Worm (Caenorhabditis elegans): Measurements from ENCODE around the gene sri-27.
"Not testable (repeated sequence)": the region's sequence is repeated elsewhere in the genome, so short reads cannot be mapped to it uniquely, and the experiment has no call there.

sri-27 gene

ce11 chrV:1725353-1725752 lies at the start of gene sri-27:
sri-27 (plus strand) TSS chrV:1725653.
- TF ChIP-seq klf-2 (GFP tag; conservative IDR thresholded peaks at IDR 0.05), result no peak
- no peak for TF ChIP-seq T22C8.4 (GFP tag; IDR thresholded peaks at IDR 0.05)
- TF ChIP-seq tab-1 (GFP tag; IDR thresholded peaks at IDR 0.05), result no peak
- TF ChIP-seq med-1 (GFP tag; optimal IDR thresholded peaks at IDR 0.05; ENCODE audit: insufficient read depth), result no peak
- no peak for TF ChIP-seq ref-1 (GFP tag; conservative IDR thresholded peaks at IDR 0.05)
- no peak for TF ChIP-seq ztf-29 (GFP tag; IDR thresholded peaks at IDR 0.05)
- no peak for TF ChIP-seq cog-1 (tag; optimal IDR thresholded peaks at IDR 0.05)
- no peak for TF ChIP-seq ztf-23 (GFP tag; IDR thresholded peaks at IDR 0.05)

ce11 chrV:1678228-1678627 lies 47.2 kb upstream of the sri-27 start, which contains the start of gene srw-98:
srw-98 (minus strand) TSS chrV:1678328.
- no peak for TF ChIP-seq cog-1 (tag; optimal IDR thresholded peaks at IDR 0.05)
- no peak for TF ChIP-seq ztf-29 (GFP tag; IDR thresholded peaks at IDR 0.05)
- TF ChIP-seq med-1 (GFP tag; optimal IDR thresholded peaks at IDR 0.05; ENCODE audit: insufficient read depth), result no peak
- TF ChIP-seq flt-1 (GFP tag; IDR thresholded peaks at IDR 0.05), result no peak
- no peak for TF ChIP-seq ref-1 (GFP tag; conservative IDR thresholded peaks at IDR 0.05)
- no peak for TF ChIP-seq tab-1 (GFP tag; IDR thresholded peaks at IDR 0.05)
- no peak for TF ChIP-seq klf-2 (GFP tag; conservative IDR thresholded peaks at IDR 0.05)
- TF ChIP-seq T22C8.4 (GFP tag; IDR thresholded peaks at IDR 0.05), result no peak
- no peak for TF ChIP-seq ztf-23 (GFP tag; IDR thresholded peaks at IDR 0.05)

- TF ChIP-seq tab-1 (GFP tag; IDR thresholded peaks at IDR 0.05) (no peak), ref-1 (GFP tag; conservative IDR thresholded peaks at IDR 0.05) (no peak), cog-1 (tag; optimal IDR thresholded peaks at IDR 0.05) (no peak), ztf-29 (GFP tag; IDR thresholded peaks at IDR 0.05) (no peak), ztf-23 (GFP tag; IDR thresholded peaks at IDR 0.05) (no peak), T22C8.4 (GFP tag; IDR thresholded peaks at IDR 0.05) (no peak), klf-2 (GFP tag; conservative IDR thresholded peaks at IDR 0.05) (no peak), med-1 (GFP tag; optimal IDR thresholded peaks at IDR 0.05; ENCODE audit: insufficient read depth) (no peak), flt-1 (GFP tag; IDR thresholded peaks at IDR 0.05) (no peak)
These were observed 44.7 kb upstream of the sri-27 start, which contains the start of gene srw-91 for ce11 chrV:1680770-1681169. srw-91 (minus strand) TSS chrV:1680870.

ce11 chrV:1682279-1682678 lies 43.2 kb upstream of the sri-27 start, which contains the start of gene srh-3:
srh-3 (plus strand) TSS chrV:1682579.
- TF ChIP-seq med-1 (GFP tag; optimal IDR thresholded peaks at IDR 0.05; ENCODE audit: insufficient read depth) (no peak), ref-1 (GFP tag; conservative IDR thresholded peaks at IDR 0.05) (no peak), ztf-29 (GFP tag; IDR thresholded peaks at IDR 0.05) (no peak), flt-1 (GFP tag; IDR thresholded peaks at IDR 0.05) (no peak), tab-1 (GFP tag; IDR thresholded peaks at IDR 0.05) (no peak), ztf-23 (GFP tag; IDR thresholded peaks at IDR 0.05) (no peak), T22C8.4 (GFP tag; IDR thresholded peaks at IDR 0.05) (no peak)

ce11 chrV:1685328-1685727 lies 40.1 kb upstream of the sri-27 start, which contains the start of gene srh-5:
srh-5 (plus strand) TSS chrV:1685628.
- no peak for TF ChIP-seq tab-1 (GFP tag; IDR thresholded peaks at IDR 0.05)
- TF ChIP-seq ref-1 (GFP tag; conservative IDR thresholded peaks at IDR 0.05), result no peak

ce11 chrV:1692494-1692893 lies 33.0 kb upstream of the sri-27 start, which contains the start of gene Y46H3C.5:
Y46H3C.5 (minus strand) TSS chrV:1692495.
- not testable (repeated sequence) for TF ChIP-seq med-1 (GFP tag; optimal IDR thresholded peaks at IDR 0.05; ENCODE audit: insufficient read depth); ztf-29 (GFP tag; IDR thresholded peaks at IDR 0.05); tab-1 (GFP tag; IDR thresholded peaks at IDR 0.05)

- not testable (repeated sequence) for TF ChIP-seq ztf-23 (GFP tag; IDR thresholded peaks at IDR 0.05); med-1 (GFP tag; optimal IDR thresholded peaks at IDR 0.05; ENCODE audit: insufficient read depth); flt-1 (GFP tag; IDR thresholded peaks at IDR 0.05)
These were observed 31.6 kb upstream of the sri-27 start, which contains the start of gene Y46H3C.7 for ce11 chrV:1693876-1694275. Y46H3C.7 (minus strand) TSS chrV:1694022.

- TF ChIP-seq ztf-29 (GFP tag; IDR thresholded peaks at IDR 0.05) (no peak), cog-1 (tag; optimal IDR thresholded peaks at IDR 0.05) (no peak), tab-1 (GFP tag; IDR thresholded peaks at IDR 0.05) (no peak), T22C8.4 (GFP tag; IDR thresholded peaks at IDR 0.05) (no peak), flt-1 (GFP tag; IDR thresholded peaks at IDR 0.05) (no peak), ref-1 (GFP tag; conservative IDR thresholded peaks at IDR 0.05) (no peak)
These were observed 27.1 kb upstream of the sri-27 start for ce11 chrV:1698400-1698799.

- TF ChIP-seq ztf-23 (GFP tag; IDR thresholded peaks at IDR 0.05), result no peak
- TF ChIP-seq tab-1 (GFP tag; IDR thresholded peaks at IDR 0.05), result peak; percentile 59; the same call in 1 of the 2 replicates
These were observed 26.1 kb upstream of the sri-27 start for ce11 chrV:1699228-1699795.

ce11 chrV:1701584-1702101 lies 23.8 kb upstream of the sri-27 start, which contains the start of gene srw-90:
srw-90 (plus strand) TSS chrV:1702051.
- TF ChIP-seq ref-1 (GFP tag; conservative IDR thresholded peaks at IDR 0.05) (no peak), med-1 (GFP tag; optimal IDR thresholded peaks at IDR 0.05; ENCODE audit: insufficient read depth) (no peak), tab-1 (GFP tag; IDR thresholded peaks at IDR 0.05) (no peak), klf-2 (GFP tag; conservative IDR thresholded peaks at IDR 0.05) (no peak), flt-1 (GFP tag; IDR thresholded peaks at IDR 0.05) (no peak), cog-1 (tag; optimal IDR thresholded peaks at IDR 0.05) (no peak), ztf-23 (GFP tag; IDR thresholded peaks at IDR 0.05) (no peak), ztf-29 (GFP tag; IDR thresholded peaks at IDR 0.05) (no peak), T22C8.4 (GFP tag; IDR thresholded peaks at IDR 0.05) (no peak)
